Worm (Caenorhabditis elegans) whole organism, L4/young adult: Measurements from ENCODE around the gene fbxl-2.

Source experiments
- W03F9.2 ChIP-seq: fragments of 150-350 bp; optimal IDR thresholded peaks from 2 replicates; lab custom pipeline; 2014; ENCODE audit warnings: missing biosample characterization, missing genetic modification characterization
- dao-5 ChIP-seq: sonication (generic microtip); optimal IDR thresholded peaks from 2 replicates; lab custom pipeline; 2016; ENCODE audit warnings: missing genotype, missing genetic modification characterization, moderate library complexity, missing compliant biosample characterization
- him-1 ChIP-seq: sonication (generic microtip); optimal IDR thresholded peaks from 2 replicates; lab custom pipeline; 2016; ENCODE audit warnings: missing genotype, missing genetic modification reagents, missing genetic modification characterization, missing compliant biosample characterization

ce11 chrIII:4763509-4763908 lies 6.4 kb downstream of the fbxl-2 start, which contains the start of gene B0393.4:
- no peak for TF ChIP-seq dao-5 (tag; lab: Kevin White, UChicago)
- no peak for TF ChIP-seq W03F9.2 (tag; lab: Kevin White, UChicago)
- TF ChIP-seq him-1, result no peak
